Fruit fly (Drosophila melanogaster) S2 (cell line): ENCODE results near the gene CG42238.

ENCODE experiments used
- CG8478 ChIP-seq: fragments of >200 bp; optimal IDR thresholded peaks from 2 replicates; lab custom pipeline; 2018
- CTCF ChIP-seq, 2 experiments: fragments of >200 bp; optimal IDR thresholded peaks; 2 replicates each; lab custom pipeline; 2018

DNA sequence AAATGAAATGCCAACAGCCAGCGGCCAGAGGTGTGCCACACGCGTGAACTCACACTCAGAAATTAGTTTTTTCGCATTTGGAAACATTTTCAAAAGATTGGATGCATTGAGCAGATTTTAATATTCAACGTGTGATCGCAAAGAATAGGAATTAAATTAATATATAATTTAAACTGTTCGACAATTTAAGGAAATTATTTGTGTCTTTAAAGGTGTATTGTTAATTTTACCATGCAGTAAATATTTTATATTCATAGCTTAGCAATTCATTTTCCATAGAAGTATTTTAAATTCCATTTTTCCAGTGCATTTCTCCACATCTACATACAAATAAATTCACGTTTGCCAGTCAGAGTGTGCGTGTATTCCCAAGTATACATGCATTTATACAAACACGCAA is 112.3 kb downstream of the CG42238 start:
- no peak for TF ChIP-seq CG8478 (lab: Kevin White, UChicago)
- no peak for TF ChIP-seq CTCF (optimal IDR thresholded peaks at IDR 0.05; lab: Kevin White, UChicago)
